Worm (Caenorhabditis elegans): ENCODE results near the gene ulp-2.
A peak's percentile ranks its signal among the peaks of the same experiment; 100 is the strongest.

ce11 chrII:4993530-4994192 lies 34.0 kb upstream of the ulp-2 start, which contains the start of the genes eif-1 and vps-24:
- TF ChIP-seq elt-1 (tag; optimal IDR thresholded peaks at IDR 0.05) (no peak), zag-1 (tag; optimal IDR thresholded peaks at IDR 0.05) (no peak), unc-39 (tag; optimal IDR thresholded peaks at IDR 0.05) (no peak), nhr-237 (tag; optimal IDR thresholded peaks at IDR 0.05) (no peak), sma-3 (GFP tag; optimal IDR thresholded peaks at IDR 0.05) (peak; percentile 4)

Data from whole organism, L2 larva.